Fruit fly (Drosophila melanogaster) ovary, adult (tissue): ENCODE results near the gene Polr2I.

Source experiments
- CG17801 ChIP-seq: fragments of 200-800 bp; optimal IDR thresholded peaks from 2 replicates; lab custom pipeline; 2019; ENCODE audit warnings: missing biosample characterization, mild to moderate bottlenecking, missing genetic modification characterization, moderate library complexity; ENCODE audit not compliant: partially characterized antibody

Gene Polr2I

dm6 chr3R:14346838-14347745, 38.2 kb downstream of the Polr2I start:
- no peak for TF ChIP-seq CG17801 (GFP tag; lab: Kevin White, UChicago)

- no peak for TF ChIP-seq CG17801 (GFP tag; lab: Kevin White, UChicago)
Observed at dm6 chr3R:14348480-14348879, 39.6 kb downstream of the Polr2I start.

dm6 chr3R:14351418-14351817, 42.5 kb downstream of the Polr2I start:
- no peak for TF ChIP-seq CG17801 (GFP tag; lab: Kevin White, UChicago)

- TF ChIP-seq CG17801 (GFP tag; lab: Kevin White, UChicago), result peak; percentile 88
Observed at dm6 chr3R:14353733-14354152, 44.9 kb downstream of the Polr2I start.

- no peak for TF ChIP-seq CG17801 (GFP tag; lab: Kevin White, UChicago)
Observed at dm6 chr3R:14354599-14354998, 45.7 kb downstream of the Polr2I start.

dm6 chr3R:14356619-14357018, 47.7 kb downstream of the Polr2I start:
- no peak for TF ChIP-seq CG17801 (GFP tag; lab: Kevin White, UChicago)

dm6 chr3R:14357405-14357804, 48.5 kb downstream of the Polr2I start:
- TF ChIP-seq CG17801 (GFP tag; lab: Kevin White, UChicago), result peak; percentile 22
